Worm (Caenorhabditis elegans): Measurements from ENCODE around the gene F58A3.3.

- TF ChIP-seq him-1 (tag; optimal IDR thresholded peaks at IDR 0.05) = no peak
- TF ChIP-seq W03F9.2 (tag; optimal IDR thresholded peaks at IDR 0.05) = no peak
Measured at ce11 chrX:10982051-10982450, 30.4 kb upstream of the F58A3.3 start, which contains the start of gene ver-4.

All from whole organism, L4/young adult.